Worm (Caenorhabditis elegans): ENCODE measurements around the gene K02F3.2.
A peak's percentile ranks its signal among the peaks of the same experiment; 100 is the strongest.

The K02F3.2 gene

DNA sequence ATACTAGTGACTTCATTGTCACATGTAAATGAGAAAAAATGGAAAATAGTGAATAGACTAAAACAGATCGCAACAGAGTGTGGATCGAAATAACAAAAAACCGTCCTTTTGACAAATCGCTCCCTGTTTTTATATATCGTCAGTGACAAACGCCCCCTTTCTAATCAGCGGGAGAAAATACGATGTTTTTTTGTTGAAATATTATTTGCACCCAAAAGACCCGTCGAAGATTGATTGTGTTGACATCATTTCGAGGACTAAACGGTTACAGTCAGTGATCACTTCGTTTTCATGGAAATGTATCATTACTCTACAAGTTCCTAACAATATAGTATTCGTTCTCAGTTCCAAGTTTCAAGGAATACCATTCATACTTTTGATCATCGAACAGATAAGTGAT lies 6.2 kb upstream of the K02F3.2 start, which contains the start of gene dos-3:
Gene dos-3, minus strand, starts transcription at position 101 of the 400 bp plus-strand sequence.
- TF ChIP-seq hpl-2 (GFP tag; optimal IDR thresholded peaks at IDR 0.05) (no peak), nhr-71 (tag; optimal IDR thresholded peaks at IDR 0.05) (no peak), aha-1 (tag; optimal IDR thresholded peaks at IDR 0.05) (no peak), nhr-77 (tag; optimal IDR thresholded peaks at IDR 0.05) (no peak), lsy-2 (tag; optimal IDR thresholded peaks at IDR 0.05) (no peak), tbx-2 (tag; optimal IDR thresholded peaks at IDR 0.05) (no peak), mef-2 (tag; optimal IDR thresholded peaks at IDR 0.05) (no peak), jun-1 (tag; optimal IDR thresholded peaks at IDR 0.05) (no peak), nhr-20 (tag; optimal IDR thresholded peaks at IDR 0.05) (no peak), nhr-12 (tag; optimal IDR thresholded peaks at IDR 0.05) (no peak), pag-3 (tag; optimal IDR thresholded peaks at IDR 0.05; ENCODE audit: borderline replicate concordance, insufficient read depth) (no peak), F16B12.6 (tag; optimal IDR thresholded peaks at IDR 0.05) (no peak)

DNA sequence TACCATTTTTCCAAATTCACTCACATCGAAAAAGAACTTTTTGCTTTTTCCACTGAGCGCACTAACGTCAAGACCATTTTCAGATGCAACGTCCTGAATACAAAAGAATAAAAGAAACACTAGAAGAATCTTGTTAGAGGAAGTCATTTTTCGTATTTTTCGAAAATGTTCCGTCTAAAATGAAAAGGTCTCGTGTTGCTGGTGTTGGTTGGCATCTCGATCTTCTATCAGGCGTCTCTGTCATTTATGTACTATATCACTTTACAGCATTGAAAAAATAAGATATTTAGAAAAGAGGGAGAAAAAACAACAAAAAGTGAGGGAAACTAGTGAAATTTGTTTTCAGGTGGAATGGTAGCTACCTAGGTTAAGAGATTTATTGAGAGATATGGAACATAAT lies 4.5 kb upstream of the K02F3.2 start, which contains the start of gene K02F3.9:
Gene K02F3.9, minus strand, starts transcription at position 190 of the 400 bp plus-strand sequence.
- TF ChIP-seq lir-3 (tag; optimal IDR thresholded peaks at IDR 0.05; ENCODE audit: poor library complexity): no peak
- no peak for TF ChIP-seq egl-13 (tag; optimal IDR thresholded peaks at IDR 0.05)
- no peak for TF ChIP-seq efl-1 (optimal IDR thresholded peaks at IDR 0.05)
- no peak for TF ChIP-seq efl-1 (GFP tag; optimal IDR thresholded peaks at IDR 0.05 in 1 of 2)
- TF ChIP-seq lin-14 (GFP tag; optimal IDR thresholded peaks at IDR 0.05): peak; percentile 35
- TF ChIP-seq pqm-1 (tag; optimal IDR thresholded peaks at IDR 0.05): no peak
- no peak for TF ChIP-seq nhr-47 (tag; optimal IDR thresholded peaks at IDR 0.05)
- no peak for TF ChIP-seq ceh-88 (GFP tag; IDR thresholded peaks at IDR 0.05)
- no peak for TF ChIP-seq lin-35 (GFP tag; optimal IDR thresholded peaks at IDR 0.05)
- TF ChIP-seq unc-98 (GFP tag; IDR thresholded peaks at IDR 0.05): no peak
- TF ChIP-seq lin-15B (tag; optimal IDR thresholded peaks at IDR 0.05): no peak
- peak; percentile 1 for TF ChIP-seq nhr-85 (tag)
- TF ChIP-seq zag-1 (tag; optimal IDR thresholded peaks at IDR 0.05): no peak
- no peak for TF ChIP-seq lin-39 (tag; optimal IDR thresholded peaks at IDR 0.05)
- TF ChIP-seq ceh-82 (tag; optimal IDR thresholded peaks at IDR 0.05): no peak
- TF ChIP-seq mep-1 (tag; optimal IDR thresholded peaks at IDR 0.05): peak; percentile 3
- TF ChIP-seq rnt-1 (tag; optimal IDR thresholded peaks at IDR 0.05): peak; percentile 23
- no peak for TF ChIP-seq nhr-28 (tag; optimal IDR thresholded peaks at IDR 0.05)
- TF ChIP-seq nhr-77 (tag; optimal IDR thresholded peaks at IDR 0.05): no peak
- peak; percentile 18 for TF ChIP-seq nhr-71 (tag; optimal IDR thresholded peaks at IDR 0.05)
- no peak for TF ChIP-seq lsy-2 (tag; optimal IDR thresholded peaks at IDR 0.05)
- no peak for TF ChIP-seq isw-1 (GFP tag; IDR thresholded peaks at IDR 0.05)
- TF ChIP-seq dsc-1 (tag; optimal IDR thresholded peaks at IDR 0.05): no peak
- TF ChIP-seq nhr-19 (GFP tag; conservative IDR thresholded peaks at IDR 0.05): no peak
- TF ChIP-seq Y116A8C.19 (tag; optimal IDR thresholded peaks at IDR 0.05; ENCODE audit: borderline replicate concordance): no peak
- peak; percentile 93 for TF ChIP-seq pag-3 (tag; optimal IDR thresholded peaks at IDR 0.05; ENCODE audit: borderline replicate concordance, insufficient read depth)

DNA sequence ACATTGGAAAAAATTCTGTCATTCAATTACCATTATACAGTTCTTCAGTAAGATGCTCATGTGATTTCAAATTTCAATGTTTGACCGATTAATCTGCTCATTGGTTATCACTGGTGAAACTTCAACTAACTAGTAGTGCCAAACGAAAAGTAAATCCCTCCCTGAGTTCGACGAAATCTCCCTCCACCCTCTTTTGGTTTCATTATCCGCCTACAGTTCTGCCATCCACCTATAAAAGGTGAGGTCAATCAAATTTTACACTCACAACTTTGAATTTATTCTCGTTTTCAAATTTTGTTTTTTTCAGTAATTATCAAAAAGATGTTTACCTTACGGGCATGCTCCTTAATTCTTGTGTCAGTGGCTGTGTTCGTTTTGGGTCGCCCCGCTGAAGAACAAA lies 3.0 kb upstream of the K02F3.2 start, which contains the start of gene far-8:
Gene far-8, plus strand, starts transcription at position 301 of the 400 bp plus-strand sequence.
- no peak for TF ChIP-seq sox-4 (tag; optimal IDR thresholded peaks at IDR 0.05)

DNA sequence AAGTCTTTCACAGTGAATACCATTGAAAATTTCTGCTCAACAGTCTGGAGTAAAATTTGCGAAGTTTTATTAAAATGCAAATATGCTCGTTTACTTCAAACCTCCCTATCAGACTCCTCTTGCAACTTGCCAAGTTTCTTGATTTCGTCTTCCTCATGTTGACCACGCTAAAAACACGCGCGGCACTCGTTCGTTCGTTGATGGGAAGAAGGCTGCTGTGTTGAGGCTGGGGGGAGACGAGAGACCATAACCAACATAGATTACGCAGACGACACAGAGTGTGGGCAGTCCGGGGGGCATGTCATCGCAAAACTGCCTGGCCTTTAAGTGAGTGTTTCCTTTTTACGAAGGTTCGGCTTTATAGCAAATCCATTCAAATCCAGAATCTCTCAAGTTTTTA lies 1.6 kb upstream of the K02F3.2 start:
- peak in 1 of 6 experiments; percentile 35 for TF ChIP-seq elt-3 (tag; optimal IDR thresholded peaks at IDR 0.05)
- TF ChIP-seq lin-14 (GFP tag; optimal IDR thresholded peaks at IDR 0.05): peak; percentile 91
- no peak for TF ChIP-seq zip-4 (GFP tag; optimal IDR thresholded peaks at IDR 0.05)
- peak in 1 of 2 experiments; percentile 19 for TF ChIP-seq lsy-2 (tag; optimal IDR thresholded peaks at IDR 0.05)
- TF ChIP-seq unc-130 (tag; optimal IDR thresholded peaks at IDR 0.05): peak; percentile 37
- TF ChIP-seq nhr-71 (tag; optimal IDR thresholded peaks at IDR 0.05): peak; percentile 44
- TF ChIP-seq nhr-85 (tag): no peak
- no peak for TF ChIP-seq sup-37 (GFP tag; optimal IDR thresholded peaks at IDR 0.05)
- peak; percentile 48 for TF ChIP-seq mep-1 (tag; optimal IDR thresholded peaks at IDR 0.05)
- TF ChIP-seq nhr-19 (GFP tag; conservative IDR thresholded peaks at IDR 0.05): peak; percentile 36
- peak; percentile 43 for TF ChIP-seq rnt-1 (tag; optimal IDR thresholded peaks at IDR 0.05)
- TF ChIP-seq C04F5.9 (tag; optimal IDR thresholded peaks at IDR 0.05): no peak
- peak; percentile 6 to 15 for TF ChIP-seq efl-1 (optimal IDR thresholded peaks at IDR 0.05)
- peak; percentile 6 to 79 for TF ChIP-seq efl-1 (GFP tag; optimal IDR thresholded peaks at IDR 0.05 in 1 of 2)
- peak in 1 of 3 experiments; percentile 28 for TF ChIP-seq dpl-1 (GFP tag; optimal IDR thresholded peaks at IDR 0.05)
- TF ChIP-seq mdl-1 (tag; optimal IDR thresholded peaks at IDR 0.05): peak in 1 of 2 experiments; percentile 59
- TF ChIP-seq grh-1 (GFP tag; IDR thresholded peaks at IDR 0.05): no peak
- no peak for TF ChIP-seq ama-1 (optimal IDR thresholded peaks at IDR 0.05)
- no peak for TF ChIP-seq efl-3 (GFP tag; optimal IDR thresholded peaks at IDR 0.05)
- TF ChIP-seq snu-23 (GFP tag; optimal IDR thresholded peaks at IDR 0.05): peak; percentile 49
- peak in 1 of 3 experiments; percentile 59 for TF ChIP-seq ceh-82 (tag; optimal IDR thresholded peaks at IDR 0.05)
- TF ChIP-seq fos-1 (tag; optimal IDR thresholded peaks at IDR 0.05): no peak
- TF ChIP-seq nhr-20 (tag; optimal IDR thresholded peaks at IDR 0.05): peak; percentile 21
